Worm (Caenorhabditis elegans): ENCODE measurements around the gene Y53G8AM.4.

DNA sequence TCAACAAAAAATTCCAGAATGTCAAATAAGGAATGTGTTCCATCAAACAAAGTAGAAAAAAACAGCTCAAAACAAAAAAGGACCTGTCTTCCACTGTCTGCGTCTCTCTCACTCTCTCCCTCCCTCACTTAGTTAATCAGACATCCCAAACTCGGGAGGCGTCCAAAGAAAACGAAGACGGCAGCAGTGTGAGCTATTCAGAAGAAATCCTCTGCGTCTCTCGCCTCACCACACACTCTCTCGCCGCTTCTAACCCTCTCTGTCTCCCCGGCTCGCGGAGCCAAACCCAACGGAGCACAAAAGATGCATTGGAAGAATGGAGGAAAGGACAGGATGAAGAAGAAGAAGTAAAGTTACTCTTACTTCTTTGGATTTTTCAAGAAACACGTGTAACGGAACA, 35.2 kb downstream of the Y53G8AM.4 start:
- TF ChIP-seq him-1 (tag; optimal IDR thresholded peaks at IDR 0.05), result no peak
- no peak for TF ChIP-seq W03F9.2 (tag; optimal IDR thresholded peaks at IDR 0.05)

All from whole organism, L4/young adult.